Fruit fly (Drosophila melanogaster) whole organism, adult: ENCODE measurements around the gene OtopLa.

Experiments
- CG11617 ChIP-seq: fragments of 200-800 bp; sonication (Bioruptor generic); optimal IDR thresholded peaks from 2 replicates; lab custom pipeline; 2017; ENCODE audit warnings: mild to moderate bottlenecking, missing biosample characterization, missing genetic modification reagents, missing genetic modification characterization
- CG12768 ChIP-seq: fragments of 200-800 bp; sonication (Bioruptor generic); optimal IDR thresholded peaks from 2 replicates; lab custom pipeline; 2017; ENCODE audit warnings: missing biosample characterization, missing genetic modification characterization, mild to moderate bottlenecking, moderate library complexity, missing genetic modification reagents
- CG14711 ChIP-seq: fragments of 200-800 bp; sonication (Bioruptor generic); optimal IDR thresholded peaks from 2 replicates; lab custom pipeline; 2018; ENCODE audit warnings: missing biosample characterization, mild to moderate bottlenecking, missing genetic modification characterization, moderate library complexity
- CG1620 ChIP-seq: fragments of 200-800 bp; sonication (Bioruptor generic); optimal IDR thresholded peaks from 2 replicates; lab custom pipeline; 2016; ENCODE audit warnings: missing biosample characterization, missing genetic modification characterization
- CG33017 ChIP-seq: fragments of 200-800 bp; sonication (Bioruptor generic); optimal IDR thresholded peaks from 2 replicates; lab custom pipeline; 2018; ENCODE audit warnings: missing biosample characterization, mild to moderate bottlenecking, missing genetic modification characterization, moderate library complexity
- CG5204 ChIP-seq: fragments of 200-800 bp; sonication (Bioruptor generic); optimal IDR thresholded peaks from 2 replicates; lab custom pipeline; 2016; ENCODE audit warnings: missing biosample characterization, missing genetic modification characterization
- CG7045 ChIP-seq: fragments of 200-800 bp; sonication (Bioruptor generic); optimal IDR thresholded peaks from 2 replicates; lab custom pipeline; 2017; ENCODE audit warnings: missing biosample characterization, mild to moderate bottlenecking, missing genetic modification characterization
- CG7101 ChIP-seq: fragments of 200-800 bp; sonication (Bioruptor generic); optimal IDR thresholded peaks from 2 replicates; lab custom pipeline; 2018; ENCODE audit warnings: missing biosample characterization, mild to moderate bottlenecking, missing genetic modification characterization, moderate library complexity
- Clk ChIP-seq: fragments of 200-800 bp; sonication (Bioruptor generic); optimal IDR thresholded peaks from 2 replicates; lab custom pipeline; 2017; ENCODE audit warnings: missing biosample characterization, missing genetic modification characterization
- Crg-1 ChIP-seq: fragments of 200-800 bp; sonication (Bioruptor generic); optimal IDR thresholded peaks from 2 replicates; lab custom pipeline; 2016; ENCODE audit warnings: missing biosample characterization, missing genetic modification characterization
- Hr96 ChIP-seq: fragments of 200-800 bp; sonication (Bioruptor generic); optimal IDR thresholded peaks from 2 replicates; lab custom pipeline; 2016; ENCODE audit warnings: missing biosample characterization, missing genetic modification characterization
- Mnt ChIP-seq: fragments of 200-800 bp; sonication (Bioruptor generic); optimal IDR thresholded peaks from 2 replicates; lab custom pipeline; 2016; ENCODE audit warnings: missing biosample characterization, mild to moderate bottlenecking, missing genetic modification characterization
- bab1 ChIP-seq: fragments of 200-800 bp; sonication (Bioruptor generic); optimal IDR thresholded peaks from 3 replicates; lab custom pipeline; 2019; ENCODE audit warnings: missing biosample characterization, mild to moderate bottlenecking, missing genetic modification characterization, moderate library complexity
- cic ChIP-seq: fragments of 200-800 bp; sonication (Bioruptor generic); optimal IDR thresholded peaks from 2 replicates; lab custom pipeline; 2017; ENCODE audit warnings: missing biosample characterization, mild to moderate bottlenecking, missing genetic modification characterization, moderate library complexity
- cnc ChIP-seq, 2 experiments: fragments of >200 bp; optimal IDR thresholded peaks; 2 replicates each; lab custom pipeline; 2017
- kay ChIP-seq: fragments of 200-800 bp; sonication (Bioruptor generic); peaks from one replicate; lab custom pipeline; 2016; ENCODE audit warnings: missing biosample characterization, missing genetic modification characterization, borderline replicate concordance
- ovo ChIP-seq: fragments of 200-800 bp; sonication (Bioruptor generic); optimal IDR thresholded peaks from 2 replicates; lab custom pipeline; 2016; ENCODE audit warnings: missing biosample characterization, missing genetic modification characterization
- pad ChIP-seq: fragments of 200-800 bp; sonication (Bioruptor generic); optimal IDR thresholded peaks from 3 replicates; lab custom pipeline; 2017; ENCODE audit warnings: missing biosample characterization, missing genetic modification characterization, mild to moderate bottlenecking, moderate library complexity, missing genetic modification reagents
- tj ChIP-seq: fragments of 200-800 bp; sonication (Bioruptor generic); optimal IDR thresholded peaks from 3 replicates; lab custom pipeline; 2017; ENCODE audit warnings: missing biosample characterization, mild to moderate bottlenecking, missing genetic modification characterization, moderate library complexity
- toe ChIP-seq: fragments of 200-800 bp; sonication (Bioruptor generic); optimal IDR thresholded peaks from 2 replicates; lab custom pipeline; 2016; ENCODE audit warnings: missing biosample characterization, missing genetic modification characterization

The OtopLa gene

DNA sequence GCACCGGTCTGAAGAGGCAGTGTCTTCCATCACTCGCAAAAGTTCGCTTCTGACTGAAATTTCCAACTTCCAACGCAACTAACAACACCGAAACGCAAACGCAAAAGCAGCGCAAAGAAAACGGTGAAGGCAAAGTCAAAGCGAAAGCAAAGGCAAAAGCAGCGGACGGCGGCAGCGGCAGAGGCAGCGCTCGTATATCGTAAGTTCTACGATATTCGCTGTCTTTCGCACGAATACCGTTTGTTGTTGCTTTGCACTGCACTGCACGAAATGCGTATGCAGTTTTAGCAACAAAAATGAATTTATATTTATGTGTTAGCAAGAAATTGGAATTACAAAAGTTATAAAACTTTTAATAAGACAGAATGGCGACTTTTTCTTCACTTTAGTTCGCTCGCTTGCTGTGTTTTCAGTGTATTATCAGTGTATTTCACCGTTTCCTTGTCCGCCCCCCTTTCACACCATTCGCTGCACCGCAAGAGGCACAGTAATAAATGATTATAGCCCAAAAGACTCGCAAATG, at the start of gene OtopLa:
OtopLa (minus strand) TSS at position 51 of the 523 bp plus-strand sequence.
- TF ChIP-seq CG33017 (tag; lab: Kevin White, UChicago), result peak; percentile 51
- TF ChIP-seq CG1620 (GFP tag; lab: Kevin White, UChicago), result no peak
- peak; percentile 20 for TF ChIP-seq CG7101
- TF ChIP-seq cnc (optimal IDR thresholded peaks at IDR 0.05; lab: Kevin White, UChicago), result no peak
- no peak for TF ChIP-seq Crg-1
- peak; percentile 53 for TF ChIP-seq CG7045 (GFP tag; lab: Kevin White, UChicago)
- TF ChIP-seq Mnt, result no peak
- TF ChIP-seq CG12768 (GFP tag; lab: Kevin White, UChicago), result peak; percentile 51
- no peak for TF ChIP-seq kay (GFP tag; lab: Kevin White, UChicago)
- no peak for TF ChIP-seq ovo (GFP tag; lab: Kevin White, UChicago)
- no peak for TF ChIP-seq pad (GFP tag; lab: Kevin White, UChicago)
- TF ChIP-seq toe (GFP tag; lab: Kevin White, UChicago), result peak; percentile 23
- TF ChIP-seq Clk (GFP tag; lab: Kevin White, UChicago), result no peak
- TF ChIP-seq tj (GFP tag; lab: Kevin White, UChicago), result no peak
- TF ChIP-seq CG11617 (GFP tag; lab: Kevin White, UChicago), result peak; percentile 5
- TF ChIP-seq CG5204 (GFP tag; lab: Kevin White, UChicago), result peak; percentile 45
- peak; percentile 15 for TF ChIP-seq bab1 (GFP tag; lab: Kevin White, UChicago)
- no peak for TF ChIP-seq cic (GFP tag; lab: Kevin White, UChicago)
- no peak for TF ChIP-seq CG14711 (tag; lab: Kevin White, UChicago)
- TF ChIP-seq Hr96 (GFP tag; lab: Kevin White, UChicago), result no peak

DNA sequence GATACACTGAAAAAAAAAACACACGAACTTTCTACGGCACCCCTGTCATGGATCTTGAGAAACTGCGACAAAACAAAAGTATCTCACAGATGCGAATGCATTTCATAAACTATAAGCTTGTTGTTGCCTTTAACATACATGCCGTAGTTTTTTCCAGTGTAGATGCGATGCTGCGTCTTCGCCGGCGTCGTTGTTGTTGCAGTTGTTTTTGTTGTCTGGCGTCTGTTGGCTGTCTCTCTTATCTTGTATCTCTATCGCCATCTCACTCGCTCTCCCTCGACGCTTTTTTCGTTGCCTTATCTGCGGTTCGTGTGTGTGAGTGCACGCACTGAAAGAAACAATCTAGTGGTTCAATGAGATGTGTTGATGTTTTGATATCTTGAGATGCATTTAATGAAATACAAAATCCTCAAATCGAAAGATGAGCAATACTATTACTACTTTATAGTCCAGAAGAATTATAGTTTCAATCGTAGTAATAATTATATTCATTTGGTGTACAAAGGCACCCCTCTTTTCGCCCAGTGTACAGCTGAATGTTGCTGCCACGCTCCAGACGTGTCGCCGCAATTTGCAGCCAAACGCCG, 48.2 kb upstream of the OtopLa start:
- TF ChIP-seq kay (GFP tag; lab: Kevin White, UChicago) (no peak), cnc (optimal IDR thresholded peaks at IDR 0.05; lab: Kevin White, UChicago) (no peak), CG14711 (tag; lab: Kevin White, UChicago) (peak; percentile 64), Clk (GFP tag; lab: Kevin White, UChicago) (peak; percentile 36), toe (GFP tag; lab: Kevin White, UChicago) (peak; percentile 74), cic (GFP tag; lab: Kevin White, UChicago) (peak; percentile 29), CG33017 (tag; lab: Kevin White, UChicago) (peak; percentile 58), CG7045 (GFP tag; lab: Kevin White, UChicago) (peak; percentile 55), pad (GFP tag; lab: Kevin White, UChicago) (peak; percentile 15), CG11617 (GFP tag; lab: Kevin White, UChicago) (peak; percentile 59), tj (GFP tag; lab: Kevin White, UChicago) (peak; percentile 51), Hr96 (GFP tag; lab: Kevin White, UChicago) (peak; percentile 81), CG12768 (GFP tag; lab: Kevin White, UChicago) (peak; percentile 59), Crg-1 (peak; percentile 56), ovo (GFP tag; lab: Kevin White, UChicago) (no peak), CG7101 (peak; percentile 70), CG5204 (GFP tag; lab: Kevin White, UChicago) (peak; percentile 69), bab1 (GFP tag; lab: Kevin White, UChicago) (no peak), CG1620 (GFP tag; lab: Kevin White, UChicago) (peak; percentile 48), Mnt (peak; percentile 26)

DNA sequence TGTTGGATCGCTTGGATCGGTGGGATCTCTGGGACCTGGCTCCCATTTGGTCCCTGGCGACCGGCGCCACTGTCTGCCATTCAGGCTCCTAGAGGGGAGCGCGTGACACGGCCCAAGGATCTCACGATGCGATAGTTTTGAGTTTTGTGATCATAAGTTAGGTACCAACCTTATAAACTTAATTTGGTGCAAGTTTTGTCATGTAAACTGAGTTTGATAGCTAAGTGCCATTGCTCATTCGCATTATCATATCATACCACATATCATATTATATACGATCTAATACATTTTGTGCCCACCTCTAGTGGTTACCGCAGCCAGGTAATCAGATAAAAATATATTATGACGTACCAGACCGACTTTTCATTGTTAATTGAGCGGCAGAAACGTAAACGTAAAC, 47.7 kb upstream of the OtopLa start:
- TF ChIP-seq CG33017 (tag; lab: Kevin White, UChicago) (no peak), kay (GFP tag; lab: Kevin White, UChicago) (no peak), CG1620 (GFP tag; lab: Kevin White, UChicago) (no peak), Mnt (no peak), CG7101 (no peak), Clk (GFP tag; lab: Kevin White, UChicago) (no peak)

- no peak for TF ChIP-seq pad (GFP tag; lab: Kevin White, UChicago)
- no peak for TF ChIP-seq CG7101
- no peak for TF ChIP-seq CG5204 (GFP tag; lab: Kevin White, UChicago)
- no peak for TF ChIP-seq CG14711 (tag; lab: Kevin White, UChicago)
- TF ChIP-seq bab1 (GFP tag; lab: Kevin White, UChicago), result peak; percentile 32
- TF ChIP-seq kay (GFP tag; lab: Kevin White, UChicago), result no peak
- TF ChIP-seq CG12768 (GFP tag; lab: Kevin White, UChicago), result no peak
- no peak for TF ChIP-seq CG7045 (GFP tag; lab: Kevin White, UChicago)
Observed at dm6 chrX:5695035-5695434, 46.7 kb upstream of the OtopLa start, which contains the start of gene CG3149. TSS of gene CG3149 (minus strand) at chrX:5695205.

dm6 chrX:5690651-5691379, 42.5 kb upstream of the OtopLa start:
- TF ChIP-seq ovo (GFP tag; lab: Kevin White, UChicago) (no peak), CG7045 (GFP tag; lab: Kevin White, UChicago) (no peak), cnc (optimal IDR thresholded peaks at IDR 0.05; lab: Kevin White, UChicago) (no peak), CG33017 (tag; lab: Kevin White, UChicago) (no peak), Hr96 (GFP tag; lab: Kevin White, UChicago) (no peak), Mnt (peak; percentile 13), tj (GFP tag; lab: Kevin White, UChicago) (no peak), pad (GFP tag; lab: Kevin White, UChicago) (no peak), toe (GFP tag; lab: Kevin White, UChicago) (no peak), CG14711 (tag; lab: Kevin White, UChicago) (no peak), Crg-1 (no peak), bab1 (GFP tag; lab: Kevin White, UChicago) (peak; percentile 22), CG12768 (GFP tag; lab: Kevin White, UChicago) (no peak), CG1620 (GFP tag; lab: Kevin White, UChicago) (no peak), cic (GFP tag; lab: Kevin White, UChicago) (no peak), kay (GFP tag; lab: Kevin White, UChicago) (no peak)
